Fruit fly (Drosophila melanogaster) whole organism, embryonic: ENCODE data around the gene CG42854.
A peak's percentile ranks its signal among the peaks of the same experiment; 100 is the strongest.

Experiments used
- CG10366 ChIP-seq: fragments of 200-800 bp; sonication (Bioruptor generic); IDR thresholded peaks from 2 replicates; pipeline ENCODE4 v1.3.6; 2022; ENCODE audit warnings: missing biosample characterization, missing genetic modification characterization
- CG11456 ChIP-seq: fragments of 200-800 bp; sonication (Bioruptor generic); IDR thresholded peaks from 3 replicates; pipeline ENCODE4 v1.3.6; 2022; ENCODE audit warnings: missing biosample characterization, missing genetic modification characterization
- CG11560 ChIP-seq: fragments of 200-800 bp; sonication (Bioruptor generic); IDR thresholded peaks from 3 replicates; pipeline ENCODE4 v1.3.6; 2022; ENCODE audit warnings: missing biosample characterization, missing genetic modification characterization
- CG11723 ChIP-seq: fragments of 200-800 bp; sonication (Bioruptor generic); optimal IDR thresholded peaks from 2 replicates; lab custom pipeline; 2017; ENCODE audit warnings: missing biosample characterization, mild to moderate bottlenecking, missing genetic modification characterization
- CG15696 ChIP-seq: fragments of 200-800 bp; sonication (Bioruptor generic); optimal IDR thresholded peaks from 2 replicates; lab custom pipeline; 2019; ENCODE audit warnings: missing biosample characterization, mild to moderate bottlenecking, missing genetic modification characterization, moderate library complexity
- CG16779 ChIP-seq: fragments of 200-800 bp; sonication (Bioruptor generic); IDR thresholded peaks from 2 replicates; pipeline ENCODE4 v1.3.6; 2022; ENCODE audit warnings: missing biosample characterization, missing genetic modification characterization
- CG16815 ChIP-seq: fragments of 200-800 bp; sonication (Bioruptor generic); optimal IDR thresholded peaks from 3 replicates; lab custom pipeline; 2017; ENCODE audit warnings: missing biosample characterization, mild to moderate bottlenecking, missing genetic modification characterization
- CG17328 ChIP-seq: fragments of 200-800 bp; sonication (Bioruptor generic); IDR thresholded peaks from 2 replicates; pipeline ENCODE4 v1.3.6; 2022; ENCODE audit warnings: missing biosample characterization, missing genetic modification characterization
- CG17802 ChIP-seq: fragments of 200-800 bp; sonication (Bioruptor generic); optimal IDR thresholded peaks from 2 replicates; lab custom pipeline; 2018; ENCODE audit warnings: missing biosample characterization, mild to moderate bottlenecking, missing genetic modification characterization, moderate library complexity
- CG2129 ChIP-seq: fragments of 200-800 bp; sonication (Bioruptor generic); IDR thresholded peaks from 2 replicates; pipeline ENCODE4 v1.3.6; 2022; ENCODE audit warnings: missing biosample characterization, missing genetic modification characterization; ENCODE audit not compliant: partially characterized antibody
- CG2875 ChIP-seq: fragments of 200-800 bp; sonication (Bioruptor generic); optimal IDR thresholded peaks from 2 replicates; lab custom pipeline; 2017; ENCODE audit warnings: missing biosample characterization, mild to moderate bottlenecking, missing genetic modification characterization, missing genetic modification reagents
- CG32767 ChIP-seq: fragments of 200-800 bp; sonication (Bioruptor generic); IDR thresholded peaks from 2 replicates; pipeline ENCODE4 v1.3.6; 2022; ENCODE audit warnings: missing biosample characterization, missing genetic modification characterization
- CG32772 ChIP-seq: fragments of 200-800 bp; sonication (Bioruptor generic); IDR thresholded peaks from 2 replicates; pipeline ENCODE4 v1.3.6; 2022; ENCODE audit warnings: missing biosample characterization, missing genetic modification characterization
- CG3726 ChIP-seq: fragments of 200-800 bp; sonication (Bioruptor generic); IDR thresholded peaks from 3 replicates; pipeline ENCODE4, ENCODE4 v1.3.6; 2022; ENCODE audit warnings: missing biosample characterization, missing genetic modification characterization
- CG3847 ChIP-seq: fragments of 200-800 bp; sonication (Bioruptor generic); IDR thresholded peaks from 2 replicates; pipeline ENCODE4 v1.3.6; 2022; ENCODE audit warnings: missing biosample characterization, missing genetic modification characterization
- CG3995 ChIP-seq: fragments of 200-800 bp; sonication (Bioruptor generic); optimal IDR thresholded peaks from 3 replicates; lab custom pipeline; 2016; ENCODE audit warnings: missing biosample characterization, missing genetic modification characterization
- CG4282 ChIP-seq: fragments of 200-800 bp; sonication (Bioruptor generic); optimal IDR thresholded peaks from 2 replicates; lab custom pipeline; 2016; ENCODE audit warnings: missing biosample characterization, missing genetic modification characterization
- CG7745 ChIP-seq: fragments of 200-800 bp; sonication (Bioruptor generic); optimal IDR thresholded peaks from 2 replicates; lab custom pipeline; 2018; ENCODE audit warnings: missing biosample characterization, mild to moderate bottlenecking, missing genetic modification characterization, moderate library complexity
- CG8944 ChIP-seq: fragments of 200-800 bp; sonication (Bioruptor generic); optimal IDR thresholded peaks from 3 replicates; lab custom pipeline; 2016; ENCODE audit warnings: missing biosample characterization, missing genetic modification characterization
- CoRest ChIP-seq: fragments of 200-800 bp; sonication (Bioruptor generic); optimal IDR thresholded peaks from 3 replicates; lab custom pipeline; 2018; ENCODE audit warnings: missing biosample characterization, mild to moderate bottlenecking, missing genetic modification characterization, moderate library complexity
- D ChIP-seq, 2 experiments: fragments of 200-800 bp in 1 of 2; fragments of >200 bp in 1 of 2; sonication (Bioruptor generic) in 1 of 2; optimal IDR thresholded peaks; 2 replicates in 1 of 2; 3 replicates in 1 of 2; lab custom pipeline; 2017; ENCODE audit warnings: mild to moderate bottlenecking in 1 of 2, missing biosample characterization in 1 of 2, missing genetic modification characterization in 1 of 2, missing genetic modification reagents in 1 of 2
- Dp ChIP-seq: fragments of 200-800 bp; sonication (Bioruptor generic); optimal IDR thresholded peaks from 2 replicates; lab custom pipeline; 2018; ENCODE audit warnings: missing biosample characterization, mild to moderate bottlenecking, missing genetic modification characterization, moderate library complexity
- GATAe ChIP-seq: fragments of 200-800 bp; sonication (Bioruptor generic); conservative IDR thresholded peaks from 2 replicates; pipeline ENCODE4 v1.3.6; 2022; ENCODE audit warnings: missing biosample characterization, missing genetic modification characterization
- HLH3B ChIP-seq: fragments of 200-800 bp; sonication (Bioruptor generic); IDR thresholded peaks from 2 replicates; pipeline ENCODE4 v1.3.6; 2022; ENCODE audit warnings: missing biosample characterization, missing genetic modification characterization
- HLH4C ChIP-seq: fragments of 200-800 bp; sonication (Bioruptor generic); IDR thresholded peaks from 3 replicates; pipeline ENCODE4 v1.3.6; 2022; ENCODE audit warnings: missing biosample characterization, missing genetic modification characterization; ENCODE audit not compliant: partially characterized antibody
- Lim3 ChIP-seq: fragments of 200-800 bp; sonication (Bioruptor generic); IDR thresholded peaks from 2 replicates; pipeline ENCODE4 v1.3.6; 2022; ENCODE audit warnings: missing biosample characterization, missing genetic modification characterization
- Nf-YB ChIP-seq: fragments of 200-800 bp; sonication (Bioruptor generic); optimal IDR thresholded peaks from 3 replicates; lab custom pipeline; 2019; ENCODE audit warnings: missing biosample characterization, mild to moderate bottlenecking, missing genetic modification characterization, moderate library complexity
- Nf-YC ChIP-seq: fragments of 200-800 bp; optimal IDR thresholded peaks from 3 replicates; lab custom pipeline; 2019; ENCODE audit warnings: missing biosample characterization, mild to moderate bottlenecking, missing genetic modification characterization, moderate library complexity
- Optix ChIP-seq: fragments of 200-800 bp; sonication (Bioruptor generic); IDR thresholded peaks from 3 replicates; pipeline ENCODE4 v1.3.6; 2022; ENCODE audit warnings: missing biosample characterization, missing genetic modification characterization
- Side ChIP-seq: fragments of 200-800 bp; sonication (Bioruptor generic); optimal IDR thresholded peaks from 2 replicates; lab custom pipeline; 2016; ENCODE audit warnings: missing biosample characterization, missing genetic modification characterization
- Six4 ChIP-seq: fragments of 200-800 bp; sonication (Bioruptor generic); optimal IDR thresholded peaks from 2 replicates; lab custom pipeline; 2016; ENCODE audit warnings: missing biosample characterization, missing genetic modification characterization
- ac ChIP-seq: fragments of 200-800 bp; sonication (Bioruptor generic); optimal IDR thresholded peaks from 3 replicates; lab custom pipeline; 2017; ENCODE audit warnings: missing biosample characterization, mild to moderate bottlenecking, missing genetic modification characterization
- ash1 ChIP-seq: fragments of 200-800 bp; sonication (Bioruptor generic); optimal IDR thresholded peaks from 2 replicates; lab custom pipeline; 2018; ENCODE audit warnings: missing biosample characterization, mild to moderate bottlenecking, missing genetic modification characterization
- cad ChIP-seq: fragments of >200 bp; optimal IDR thresholded peaks from 2 replicates; lab custom pipeline; 2017; ENCODE audit warnings: missing biosample characterization, missing genetic modification characterization
- dan ChIP-seq: fragments of 200-800 bp; sonication (Bioruptor generic); IDR thresholded peaks from 2 replicates; pipeline ENCODE4 v1.3.6; 2022; ENCODE audit warnings: missing biosample characterization, missing genetic modification characterization
- dmrt99B ChIP-seq: fragments of 200-800 bp; sonication (Bioruptor generic); optimal IDR thresholded peaks from 2 replicates; lab custom pipeline; 2018; ENCODE audit warnings: missing biosample characterization, mild to moderate bottlenecking, missing genetic modification characterization, moderate library complexity
- ems ChIP-seq: fragments of 200-800 bp; sonication (Bioruptor generic); optimal IDR thresholded peaks from 3 replicates; lab custom pipeline; 2016; ENCODE audit warnings: missing biosample characterization, missing genetic modification characterization
- eve ChIP-seq, 2 experiments: fragments of >200 bp; optimal IDR thresholded peaks; 2 replicates each; lab custom pipeline; 2017; ENCODE audit warnings: missing biosample characterization in 2 of 2, missing genetic modification characterization in 2 of 2
- fd102C ChIP-seq: fragments of 200-800 bp; sonication (Bioruptor generic); optimal IDR thresholded peaks from 2 replicates; lab custom pipeline; 2018; ENCODE audit warnings: missing biosample characterization, mild to moderate bottlenecking, missing genetic modification characterization, moderate library complexity
- h ChIP-seq: fragments of >200 bp; optimal IDR thresholded peaks from 2 replicates; lab custom pipeline; 2017
- klu ChIP-seq: fragments of 200-800 bp; sonication (Bioruptor generic); IDR thresholded peaks from 2 replicates; pipeline ENCODE4 v1.3.6; 2022; ENCODE audit warnings: missing biosample characterization, missing genetic modification characterization
- kni ChIP-seq: fragments of 200-800 bp; sonication (Bioruptor generic); optimal IDR thresholded peaks from 3 replicates; lab custom pipeline; 2017; ENCODE audit warnings: mild to moderate bottlenecking, missing biosample characterization, missing genetic modification reagents, missing genetic modification characterization
- lab ChIP-seq: fragments of 200-800 bp; sonication (Bioruptor generic); optimal IDR thresholded peaks from 3 replicates; lab custom pipeline; 2017; ENCODE audit warnings: missing biosample characterization, missing genetic modification characterization, mild to moderate bottlenecking, moderate library complexity, missing genetic modification reagents
- odd ChIP-seq: fragments of 200-800 bp; sonication (Bioruptor generic); optimal IDR thresholded peaks from 2 replicates; lab custom pipeline; 2017; ENCODE audit warnings: missing biosample characterization, mild to moderate bottlenecking, missing genetic modification characterization
- pros ChIP-seq: fragments of 200-800 bp; sonication (Bioruptor generic); optimal IDR thresholded peaks from 3 replicates; lab custom pipeline; 2019; ENCODE audit warnings: missing biosample characterization, mild to moderate bottlenecking, missing genetic modification characterization, moderate library complexity
- stc ChIP-seq: fragments of 200-800 bp; sonication (Bioruptor generic); IDR thresholded peaks from 2 replicates; pipeline ENCODE4 v1.3.6; 2022; ENCODE audit warnings: missing biosample characterization, missing genetic modification characterization
- tll ChIP-seq, 2 experiments: fragments of 200-800 bp in 1 of 2; fragments of >200 bp in 1 of 2; sonication (Bioruptor generic) in 1 of 2; optimal IDR thresholded peaks; 2 replicates each; lab custom pipeline; 2017 to 2019; ENCODE audit warnings: missing biosample characterization in 2 of 2, missing genetic modification characterization in 2 of 2, mild to moderate bottlenecking in 1 of 2, moderate library complexity in 1 of 2
- zen2 ChIP-seq: fragments of 200-800 bp; sonication (Bioruptor generic); IDR thresholded peaks from 3 replicates; pipeline ENCODE4 v1.3.6; 2022; ENCODE audit warnings: missing biosample characterization, missing genetic modification characterization; ENCODE audit not compliant: partially characterized antibody
- zfh1 ChIP-seq: fragments of 200-800 bp; sonication (Bioruptor generic); IDR thresholded peaks from 3 replicates; pipeline ENCODE4 v1.3.6; 2022; ENCODE audit warnings: missing biosample characterization, missing genetic modification characterization

Gene CG42854

DNA sequence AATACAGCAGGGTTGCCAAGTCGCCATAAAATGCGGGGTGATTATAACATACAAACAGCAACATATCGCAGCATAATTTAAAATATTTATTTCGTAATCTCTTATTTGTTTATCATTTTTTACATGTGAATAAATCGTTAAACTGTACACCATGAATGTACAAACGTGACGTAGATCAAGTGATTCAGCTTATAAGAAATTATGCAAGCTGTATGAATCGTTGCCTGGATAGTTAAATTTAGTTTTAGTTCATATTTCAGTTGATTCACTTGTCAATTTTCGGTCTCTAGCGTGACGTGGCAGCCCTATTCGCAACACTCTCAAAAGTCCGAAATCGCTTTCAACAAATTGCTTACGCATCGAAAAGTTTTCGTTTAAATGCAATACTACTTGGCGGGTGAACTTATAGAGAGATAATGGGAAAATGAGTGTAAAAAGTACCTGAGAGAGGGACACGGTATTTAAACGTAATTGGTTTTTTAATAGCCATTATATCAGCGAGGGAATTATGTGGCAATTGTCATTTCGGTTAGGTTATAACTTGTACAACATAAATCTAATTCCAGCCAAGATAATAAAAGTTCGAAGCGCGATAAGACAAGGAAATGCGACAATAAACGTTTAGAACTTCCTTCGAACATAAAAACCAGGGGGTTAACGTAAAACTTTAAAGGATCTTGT, 45.4 kb upstream of the CG42854 start (continued):
- TF ChIP-seq CG10366 (GFP tag; lab: Robert Waterston, UW) (peak; percentile 56), dan (GFP tag; lab: Robert Waterston, UW) (no peak), CG11560 (tag; lab: Robert Waterston, UW) (no peak), CG17328 (GFP tag; lab: Robert Waterston, UW) (0 out of 2 replicates have a peak, but pooled peaks have one; percentile 44), eve (GFP tag; optimal IDR thresholded peaks at IDR 0.05; lab: Kevin White, UChicago) (peak in 1 of 2 experiments; percentile 90), Dp (GFP tag; lab: Kevin White, UChicago) (no peak), CG15696 (tag; lab: Kevin White, UChicago) (peak; percentile 48), CG11723 (GFP tag; lab: Kevin White, UChicago) (peak; percentile 46), CoRest (tag; lab: Kevin White, UChicago) (peak; percentile 87), ash1 (no peak), CG2875 (GFP tag; lab: Kevin White, UChicago) (peak; percentile 44), zfh1 (GFP tag; lab: Robert Waterston, UW) (peak; percentile 47; the same call in 1 of the 3 replicates), CG11456 (GFP tag; lab: Robert Waterston, UW) (no peak), CG4282 (GFP tag; lab: Kevin White, UChicago) (no peak), HLH4C (GFP tag; lab: Robert Waterston, UW) (no peak), tll (GFP tag; optimal IDR thresholded peaks at IDR 0.05; lab: Kevin White, UChicago) (no peak), ems (GFP tag; lab: Kevin White, UChicago) (peak; percentile 19), CG16815 (GFP tag; lab: Kevin White, UChicago) (peak; percentile 18), HLH3B (peak; percentile 51; the same call in 1 of the 2 replicates), lab (GFP tag; lab: Kevin White, UChicago) (peak; percentile 82), CG8944 (no peak), cad (GFP tag; lab: Kevin White, UChicago) (no peak), GATAe (no peak), Nf-YB (GFP tag; lab: Kevin White, UChicago) (peak; percentile 32), h (lab: Kevin White, UChicago) (no peak), CG3847 (GFP tag; lab: Robert Waterston, UW) (peak; percentile 55), stc (GFP tag; lab: Robert Waterston, UW) (peak; percentile 48), pros (GFP tag; lab: Kevin White, UChicago) (no peak), Side (peak; percentile 4), zen2 (GFP tag; lab: Robert Waterston, UW) (no peak), CG3995 (GFP tag; lab: Kevin White, UChicago) (peak; percentile 24), CG7745 (tag; lab: Kevin White, UChicago) (no peak), Optix (peak; percentile 47; the same call in 1 of the 3 replicates), CG17802 (peak; percentile 5), dmrt99B (tag; lab: Kevin White, UChicago) (peak; percentile 85), Lim3 (no peak), CG32767 (peak; percentile 58), CG2129 (GFP tag; lab: Robert Waterston, UW) (no peak), Nf-YC (tag; lab: Kevin White, UChicago) (peak; percentile 60), fd102C (GFP tag; lab: Kevin White, UChicago) (no peak), ac (GFP tag; lab: Kevin White, UChicago) (no peak), D (optimal IDR thresholded peaks at IDR 0.05; lab: Kevin White, UChicago) (no peak), D (GFP tag; optimal IDR thresholded peaks at IDR 0.05; lab: Kevin White, UChicago) (peak; percentile 54), CG32772 (GFP tag; lab: Robert Waterston, UW) (peak; percentile 38), Six4 (GFP tag; lab: Kevin White, UChicago) (peak; percentile 16), klu (GFP tag; lab: Robert Waterston, UW) (no peak; the same call in 1 of the 2 replicates), CG16779 (GFP tag; lab: Robert Waterston, UW) (no peak), odd (GFP tag; lab: Kevin White, UChicago) (peak; percentile 63), CG3726 (GFP tag; lab: Robert Waterston, UW) (0 out of 3 replicates have a peak, but pooled peaks have one; percentile 56), kni (GFP tag; lab: Kevin White, UChicago) (no peak)
